Fruit fly (Drosophila melanogaster): ENCODE measurements around the gene Meltrin.

Meltrin gene

dm6 chr3R:14680112-14680665, 16.9 kb downstream of the Meltrin start:
- TF ChIP-seq CTCF (optimal IDR thresholded peaks at IDR 0.05) (no peak), CG8478 (optimal IDR thresholded peaks at IDR 0.05) (no peak)

dm6 chr3R:14679381-14680111, 17.5 kb downstream of the Meltrin start:
- TF ChIP-seq CTCF (optimal IDR thresholded peaks at IDR 0.05) = no peak
- TF ChIP-seq CG8478 (optimal IDR thresholded peaks at IDR 0.05) = no peak

dm6 chr3R:14677814-14678213, 19.3 kb downstream of the Meltrin start:
- no peak for TF ChIP-seq CTCF (optimal IDR thresholded peaks at IDR 0.05)
- no peak for TF ChIP-seq CG8478 (optimal IDR thresholded peaks at IDR 0.05)

dm6 chr3R:14677065-14677464, 20.0 kb downstream of the Meltrin start:
- TF ChIP-seq CTCF (optimal IDR thresholded peaks at IDR 0.05) (no peak), CG8478 (optimal IDR thresholded peaks at IDR 0.05) (no peak)

dm6 chr3R:14674762-14675161, 22.3 kb downstream of the Meltrin start:
- no peak for TF ChIP-seq CG8478 (optimal IDR thresholded peaks at IDR 0.05)
- TF ChIP-seq CTCF (optimal IDR thresholded peaks at IDR 0.05) = no peak

dm6 chr3R:14672915-14673314, 24.2 kb downstream of the Meltrin start:
- no peak for TF ChIP-seq CTCF (optimal IDR thresholded peaks at IDR 0.05)
- TF ChIP-seq CG8478 (optimal IDR thresholded peaks at IDR 0.05) = no peak

- TF ChIP-seq CTCF (optimal IDR thresholded peaks at IDR 0.05) (no peak), CG8478 (optimal IDR thresholded peaks at IDR 0.05) (no peak)
Observed at dm6 chr3R:14670840-14671239, 26.3 kb downstream of the Meltrin start.

dm6 chr3R:14662989-14663500, 34.0 kb downstream of the Meltrin start, which contains the start of the genes Rad17 and BigH1:
Rad17 (minus strand) TSS chr3R:14663197.
BigH1 (plus strand) TSS chr3R:14663450.
- TF ChIP-seq CG8478 (optimal IDR thresholded peaks at IDR 0.05) (no peak), CTCF (optimal IDR thresholded peaks at IDR 0.05) (no peak)

- no peak for TF ChIP-seq CG8478 (optimal IDR thresholded peaks at IDR 0.05)
- no peak for TF ChIP-seq CTCF (optimal IDR thresholded peaks at IDR 0.05)
Observed at dm6 chr3R:14659354-14659804, 37.7 kb downstream of the Meltrin start, which contains the start of gene Hexim. Hexim (plus strand) TSS chr3R:14659438.

- no peak for TF ChIP-seq CTCF (optimal IDR thresholded peaks at IDR 0.05)
- no peak for TF ChIP-seq CG8478 (optimal IDR thresholded peaks at IDR 0.05)
Observed at dm6 chr3R:14658170-14658569, 38.9 kb downstream of the Meltrin start.

dm6 chr3R:14657605-14657910, 39.5 kb downstream of the Meltrin start:
- TF ChIP-seq CTCF (optimal IDR thresholded peaks at IDR 0.05) (no peak), CG8478 (optimal IDR thresholded peaks at IDR 0.05) (no peak)

dm6 chr3R:14656760-14657604, 40.1 kb downstream of the Meltrin start, which contains the start of gene CG3505:
CG3505 (plus strand) TSS chr3R:14657447.
- TF ChIP-seq CG8478 (optimal IDR thresholded peaks at IDR 0.05) = no peak
- TF ChIP-seq CTCF (optimal IDR thresholded peaks at IDR 0.05) = no peak

- TF ChIP-seq CTCF (optimal IDR thresholded peaks at IDR 0.05) = no peak
- TF ChIP-seq CG8478 (optimal IDR thresholded peaks at IDR 0.05) = no peak
Observed at dm6 chr3R:14655912-14656700, 41.0 kb downstream of the Meltrin start.
